Worm (Caenorhabditis elegans) whole organism, L3 larva: ENCODE results near the gene K10H10.4.

Experiments
- ama-1 ChIP-seq: fragments of 150-350 bp; optimal IDR thresholded peaks from 2 replicates; lab custom pipeline; 2018
- zag-1 ChIP-seq: fragments of 150-350 bp; optimal IDR thresholded peaks from 2 replicates; lab custom pipeline; 2014; ENCODE audit warnings: missing biosample characterization, missing genetic modification characterization

DNA sequence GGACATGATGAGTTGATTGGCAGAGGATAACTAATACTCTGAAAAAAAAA, 6.0 kb upstream of the K10H10.4 start, which contains the start of gene cysl-2:
- TF ChIP-seq ama-1 (lab: Kevin White, UChicago): no peak
- no peak for TF ChIP-seq zag-1
